Fruit fly (Drosophila melanogaster) whole organism, prepupa: ENCODE data around the gene CG11037.
A peak's percentile ranks its signal among the peaks of the same experiment; 100 is the strongest.

Experiments
- Blimp-1 ChIP-seq: fragments of 200-800 bp; sonication (Bioruptor generic); optimal IDR thresholded peaks from 3 replicates; lab custom pipeline; 2017; ENCODE audit warnings: missing biosample characterization, missing genetic modification characterization, mild to moderate bottlenecking, moderate library complexity, missing genetic modification reagents
- CG10669 ChIP-seq: fragments of 200-800 bp; sonication (Bioruptor generic); optimal IDR thresholded peaks from 3 replicates; lab custom pipeline; 2018; ENCODE audit warnings: missing biosample characterization, mild to moderate bottlenecking, missing genetic modification characterization, moderate library complexity
- CG11294 ChIP-seq: fragments of 200-800 bp; sonication (Bioruptor generic); IDR thresholded peaks from 2 replicates; pipeline ENCODE4 v1.3.6; 2022; ENCODE audit warnings: missing biosample characterization, missing genetic modification characterization
- CG11762 ChIP-seq: fragments of 200-800 bp; sonication (Bioruptor generic); optimal IDR thresholded peaks from 3 replicates; lab custom pipeline; 2016; ENCODE audit warnings: missing biosample characterization, missing genetic modification characterization; ENCODE audit not compliant: insufficient read depth
- CG11902 ChIP-seq: fragments of 200-800 bp; sonication (Bioruptor generic); optimal IDR thresholded peaks from 3 replicates; lab custom pipeline; 2016; ENCODE audit warnings: missing biosample characterization, missing genetic modification characterization
- CG15336 ChIP-seq: fragments of 200-800 bp; sonication (Bioruptor generic); IDR thresholded peaks from 2 replicates; pipeline ENCODE4 v1.3.6; 2022; ENCODE audit warnings: missing biosample characterization, missing genetic modification characterization
- CG1621 ChIP-seq: fragments of 200-800 bp; sonication (Bioruptor generic); optimal IDR thresholded peaks from 3 replicates; lab custom pipeline; 2018; ENCODE audit warnings: missing biosample characterization, mild to moderate bottlenecking, missing genetic modification characterization
- CG16779 ChIP-seq: fragments of 200-800 bp; sonication (Bioruptor generic); optimal IDR thresholded peaks from 3 replicates; lab custom pipeline; 2017; ENCODE audit warnings: missing biosample characterization, mild to moderate bottlenecking, missing genetic modification characterization
- CG3032 ChIP-seq: fragments of 200-800 bp; optimal IDR thresholded peaks from 2 replicates; lab custom pipeline; 2019; ENCODE audit warnings: missing biosample characterization, mild to moderate bottlenecking, missing genetic modification characterization, moderate library complexity
- CG31627 ChIP-seq: fragments of 200-800 bp; sonication (Bioruptor generic); optimal IDR thresholded peaks from 3 replicates; lab custom pipeline; 2016; ENCODE audit warnings: missing biosample characterization, missing genetic modification characterization
- CG32006 ChIP-seq: fragments of 200-800 bp; sonication (Bioruptor generic); optimal IDR thresholded peaks from 3 replicates; lab custom pipeline; 2017; ENCODE audit warnings: missing biosample characterization, mild to moderate bottlenecking, missing genetic modification characterization
- CG34406 ChIP-seq: fragments of 200-800 bp; sonication (Bioruptor generic); optimal IDR thresholded peaks from 3 replicates; lab custom pipeline; 2016; ENCODE audit warnings: missing biosample characterization, missing genetic modification characterization
- CG3919 ChIP-seq: fragments of 200-800 bp; sonication (Bioruptor generic); optimal IDR thresholded peaks from 3 replicates; lab custom pipeline; 2016; ENCODE audit warnings: missing biosample characterization, missing genetic modification characterization
- CG4318 ChIP-seq: fragments of 200-800 bp; sonication (Bioruptor generic); optimal IDR thresholded peaks from 3 replicates; lab custom pipeline; 2017; ENCODE audit warnings: missing biosample characterization, mild to moderate bottlenecking, missing genetic modification characterization
- CG6163 ChIP-seq: fragments of 200-800 bp; sonication (Bioruptor generic); IDR thresholded peaks from 3 replicates; pipeline ENCODE4 v1.3.6; 2022; ENCODE audit warnings: missing biosample characterization, missing genetic modification characterization
- CG6792 ChIP-seq: fragments of 200-800 bp; sonication (Bioruptor generic); optimal IDR thresholded peaks from 3 replicates; lab custom pipeline; 2016; ENCODE audit warnings: missing biosample characterization, missing genetic modification characterization
- CG6808 ChIP-seq: fragments of 200-800 bp; sonication (Bioruptor generic); optimal IDR thresholded peaks from 3 replicates; lab custom pipeline; 2017; ENCODE audit warnings: missing biosample characterization, missing genetic modification characterization, mild to moderate bottlenecking, moderate library complexity, missing genetic modification reagents
- CG6854 ChIP-seq: fragments of 200-800 bp; sonication (Bioruptor generic); optimal IDR thresholded peaks from 2 replicates; lab custom pipeline; 2017; ENCODE audit warnings: missing biosample characterization, mild to moderate bottlenecking, missing genetic modification characterization
- CG7368 ChIP-seq: fragments of 200-800 bp; sonication (Bioruptor generic); optimal IDR thresholded peaks from 3 replicates; lab custom pipeline; 2016; ENCODE audit warnings: missing biosample characterization, missing genetic modification characterization
- CG8119 ChIP-seq: fragments of 200-800 bp; sonication (Bioruptor generic); IDR thresholded peaks from 3 replicates; pipeline ENCODE4 v1.3.6; 2022; ENCODE audit warnings: missing biosample characterization, missing genetic modification characterization
- CG8319 ChIP-seq: fragments of 200-800 bp; sonication (Bioruptor generic); optimal IDR thresholded peaks from 3 replicates; lab custom pipeline; 2016; ENCODE audit warnings: missing biosample characterization, missing genetic modification characterization
- CG9139 ChIP-seq: fragments of 200-800 bp; sonication (Bioruptor generic); optimal IDR thresholded peaks from 3 replicates; lab custom pipeline; 2017; ENCODE audit warnings: missing biosample characterization, mild to moderate bottlenecking, missing genetic modification characterization
- Eip75B ChIP-seq: fragments of 200-800 bp; sonication (Bioruptor generic); optimal IDR thresholded peaks from 3 replicates; lab custom pipeline; 2016; ENCODE audit warnings: missing biosample characterization, missing genetic modification characterization
- Eip78C ChIP-seq: fragments of 200-800 bp; sonication (Bioruptor generic); peaks from one replicate; lab custom pipeline; 2016; ENCODE audit warnings: missing biosample characterization, missing genetic modification characterization
- Eip93F ChIP-seq: fragments of 200-800 bp; sonication (Bioruptor generic); optimal IDR thresholded peaks from 2 replicates; lab custom pipeline; 2016; ENCODE audit warnings: missing biosample characterization, mild to moderate bottlenecking, missing genetic modification characterization
- Ets21C ChIP-seq: fragments of 200-800 bp; sonication (Bioruptor generic); optimal IDR thresholded peaks from 3 replicates; lab custom pipeline; 2016; ENCODE audit warnings: missing biosample characterization, missing genetic modification characterization
- Ets96B ChIP-seq: fragments of 200-800 bp; optimal IDR thresholded peaks from 2 replicates; lab custom pipeline; 2019; ENCODE audit warnings: missing biosample characterization, mild to moderate bottlenecking, missing genetic modification characterization, moderate library complexity
- Hr38 ChIP-seq: sonication (Bioruptor generic); optimal IDR thresholded peaks from 2 replicates; lab custom pipeline; 2016; ENCODE audit warnings: missing biosample characterization, missing genetic modification characterization
- Hr39 ChIP-seq: fragments of 200-800 bp; sonication (Bioruptor generic); optimal IDR thresholded peaks from 2 replicates; lab custom pipeline; 2016; ENCODE audit warnings: missing biosample characterization, missing genetic modification characterization
- Hr4 ChIP-seq: fragments of 200-800 bp; sonication (Bioruptor generic); optimal IDR thresholded peaks from 3 replicates; lab custom pipeline; 2016; ENCODE audit warnings: missing biosample characterization, missing genetic modification characterization
- Lpt ChIP-seq: fragments of 200-800 bp; sonication (Bioruptor generic); optimal IDR thresholded peaks from 3 replicates; lab custom pipeline; 2016; ENCODE audit warnings: missing biosample characterization, missing genetic modification characterization
- Met ChIP-seq: fragments of 200-800 bp; sonication (Bioruptor generic); optimal IDR thresholded peaks from 3 replicates; lab custom pipeline; 2016; ENCODE audit warnings: missing biosample characterization, missing genetic modification characterization
- OdsH ChIP-seq: fragments of 200-800 bp; sonication (Bioruptor generic); optimal IDR thresholded peaks from 3 replicates; lab custom pipeline; 2016; ENCODE audit warnings: missing biosample characterization, missing genetic modification characterization
- Smox ChIP-seq: fragments of 200-800 bp; sonication (Bioruptor generic); optimal IDR thresholded peaks from 3 replicates; lab custom pipeline; 2016; ENCODE audit warnings: missing biosample characterization, missing genetic modification characterization
- Sox102F ChIP-seq: fragments of 200-800 bp; sonication (Bioruptor generic); optimal IDR thresholded peaks from 2 replicates; lab custom pipeline; 2016; ENCODE audit warnings: missing biosample characterization, mild to moderate bottlenecking, missing genetic modification characterization
- Sox15 ChIP-seq: fragments of 200-800 bp; sonication (Bioruptor generic); optimal IDR thresholded peaks from 3 replicates; lab custom pipeline; 2016; ENCODE audit warnings: missing biosample characterization, missing genetic modification characterization
- achi ChIP-seq: fragments of 200-800 bp; sonication (Bioruptor generic); optimal IDR thresholded peaks from 3 replicates; lab custom pipeline; 2016; ENCODE audit warnings: missing biosample characterization, missing genetic modification characterization
- acj6 ChIP-seq: fragments of 200-800 bp; sonication (Bioruptor generic); optimal IDR thresholded peaks from 3 replicates; lab custom pipeline; 2016; ENCODE audit warnings: missing biosample characterization, missing genetic modification characterization
- cyc ChIP-seq: fragments of 200-800 bp; sonication (Bioruptor generic); optimal IDR thresholded peaks from 3 replicates; lab custom pipeline; 2016; ENCODE audit warnings: missing biosample characterization, missing genetic modification characterization
- dac ChIP-seq: fragments of 200-800 bp; sonication (Bioruptor generic); optimal IDR thresholded peaks from 2 replicates; lab custom pipeline; 2017; ENCODE audit warnings: missing biosample characterization, mild to moderate bottlenecking, missing genetic modification characterization
- dsx ChIP-seq: fragments of 200-800 bp; optimal IDR thresholded peaks from 3 replicates; lab custom pipeline; 2019; ENCODE audit warnings: missing biosample characterization, mild to moderate bottlenecking, missing genetic modification characterization, moderate library complexity; ENCODE audit not compliant: poor library complexity, severe bottlenecking
- eg ChIP-seq: fragments of 200-800 bp; sonication (Bioruptor generic); IDR thresholded peaks from 3 replicates; pipeline ENCODE4 v1.3.6; 2022; ENCODE audit warnings: missing biosample characterization, missing genetic modification characterization
- esn ChIP-seq: fragments of 200-800 bp; sonication (Bioruptor generic); optimal IDR thresholded peaks from 2 replicates; lab custom pipeline; 2016; ENCODE audit warnings: missing biosample characterization, mild to moderate bottlenecking, missing genetic modification characterization, moderate library complexity
- fkh ChIP-seq: fragments of 200-800 bp; sonication (Bioruptor generic); optimal IDR thresholded peaks from 3 replicates; lab custom pipeline; 2017; ENCODE audit warnings: missing biosample characterization, mild to moderate bottlenecking, missing genetic modification characterization, moderate library complexity
- lz ChIP-seq: fragments of 200-800 bp; sonication (Bioruptor generic); optimal IDR thresholded peaks from 3 replicates; lab custom pipeline; 2016; ENCODE audit warnings: missing biosample characterization, missing genetic modification characterization
- net ChIP-seq: fragments of 200-800 bp; sonication (Bioruptor generic); optimal IDR thresholded peaks from 3 replicates; lab custom pipeline; 2016; ENCODE audit warnings: missing biosample characterization, missing genetic modification characterization
- pdm3 ChIP-seq: fragments of 200-800 bp; sonication (Bioruptor generic); optimal IDR thresholded peaks from 3 replicates; lab custom pipeline; 2016; ENCODE audit warnings: missing biosample characterization, missing genetic modification characterization
- topi ChIP-seq: fragments of 200-800 bp; sonication (Bioruptor generic); optimal IDR thresholded peaks from 3 replicates; lab custom pipeline; 2016; ENCODE audit warnings: missing biosample characterization, missing genetic modification characterization
- vri ChIP-seq: fragments of 200-800 bp; sonication (Bioruptor generic); optimal IDR thresholded peaks from 3 replicates; lab custom pipeline; 2016; ENCODE audit warnings: missing biosample characterization, mild to moderate bottlenecking, missing genetic modification characterization

The CG11037 gene

DNA sequence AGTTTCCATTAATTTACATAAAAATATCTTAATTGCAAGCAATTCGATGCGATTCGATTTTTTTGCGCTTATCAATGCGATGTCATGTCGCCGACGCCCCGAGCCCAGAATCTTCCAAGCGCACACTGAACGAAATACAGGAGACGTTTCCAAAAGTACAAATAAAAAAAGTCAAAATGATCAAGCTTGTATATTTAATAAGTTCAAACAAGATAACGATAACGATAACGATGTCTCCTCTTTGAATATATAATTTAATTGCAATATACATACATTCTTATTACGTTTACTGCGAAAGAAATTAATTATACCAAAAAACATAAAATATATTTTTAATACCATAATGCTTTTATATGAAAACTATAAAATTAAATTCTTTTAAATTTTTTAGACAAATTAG lies 29.0 kb upstream of the CG11037 start (continued):
- TF ChIP-seq CG31627 (GFP tag; lab: Kevin White, UChicago), result peak; percentile 22
- peak; percentile 43 for TF ChIP-seq Eip75B (GFP tag; lab: Kevin White, UChicago)
- TF ChIP-seq dac (GFP tag; lab: Kevin White, UChicago), result no peak
- no peak for TF ChIP-seq Hr38
- peak; percentile 49 for TF ChIP-seq achi
- TF ChIP-seq net, result no peak
- peak; percentile 52 for TF ChIP-seq topi (GFP tag; lab: Kevin White, UChicago)
- TF ChIP-seq CG10669 (GFP tag; lab: Kevin White, UChicago), result peak; percentile 62
- TF ChIP-seq lz (GFP tag; lab: Kevin White, UChicago), result peak; percentile 26
- TF ChIP-seq Hr39, result no peak
- peak; percentile 49 for TF ChIP-seq Met (GFP tag; lab: Kevin White, UChicago)
- peak; percentile 19 for TF ChIP-seq CG6808
- TF ChIP-seq Ets96B (tag; lab: Kevin White, UChicago), result peak; percentile 77
- peak; percentile 28 for TF ChIP-seq CG8319 (GFP tag; lab: Kevin White, UChicago)
- TF ChIP-seq dsx (GFP tag; lab: Kevin White, UChicago), result peak; percentile 44
- TF ChIP-seq CG9139 (GFP tag; lab: Kevin White, UChicago), result peak; percentile 26
- peak; percentile 35 for TF ChIP-seq pdm3
- TF ChIP-seq Ets21C (GFP tag; lab: Kevin White, UChicago), result no peak
- no peak for TF ChIP-seq eg (GFP tag; lab: Robert Waterston, UW)
- TF ChIP-seq Hr4 (GFP tag; lab: Kevin White, UChicago), result no peak
- no peak for TF ChIP-seq CG1621 (tag; lab: Kevin White, UChicago)
- TF ChIP-seq CG11294 (GFP tag; lab: Robert Waterston, UW), result no peak
- no peak for TF ChIP-seq Blimp-1
- TF ChIP-seq esn (GFP tag; lab: Kevin White, UChicago), result peak; percentile 61
- TF ChIP-seq CG3032 (tag; lab: Kevin White, UChicago), result peak; percentile 58
- TF ChIP-seq CG3919 (GFP tag; lab: Kevin White, UChicago), result peak; percentile 66
- TF ChIP-seq Eip78C (GFP tag; lab: Kevin White, UChicago), result peak; percentile 88
- no peak for TF ChIP-seq Lpt (GFP tag; lab: Kevin White, UChicago)

DNA sequence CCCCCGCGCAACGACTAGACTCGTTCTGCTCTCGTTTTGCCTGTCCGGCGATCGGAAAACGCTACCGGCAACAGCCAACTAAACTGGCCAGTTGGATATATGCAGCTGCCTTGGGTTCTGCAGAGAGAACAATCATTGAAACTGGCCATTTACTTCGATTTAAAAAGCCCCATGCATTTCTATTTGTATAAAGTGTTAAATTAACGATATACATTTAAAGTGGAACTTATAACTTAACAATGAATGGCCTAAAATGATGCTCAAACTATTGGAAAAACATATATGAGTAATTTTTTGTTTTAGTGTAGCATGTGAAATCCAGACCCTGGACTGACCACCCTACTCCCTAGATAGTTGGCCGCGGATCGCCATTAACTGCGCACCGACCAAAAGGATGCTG lies 27.7 kb upstream of the CG11037 start:
- TF ChIP-seq Lpt (GFP tag; lab: Kevin White, UChicago), result peak; percentile 65
- TF ChIP-seq topi (GFP tag; lab: Kevin White, UChicago), result peak; percentile 9
- peak; percentile 45 for TF ChIP-seq CG9139 (GFP tag; lab: Kevin White, UChicago)
- TF ChIP-seq Met (GFP tag; lab: Kevin White, UChicago), result peak; percentile 27
- TF ChIP-seq Sox15 (GFP tag; lab: Kevin White, UChicago), result no peak
- no peak for TF ChIP-seq CG11294 (GFP tag; lab: Robert Waterston, UW)
- TF ChIP-seq Smox (GFP tag; lab: Kevin White, UChicago), result no peak
- peak; percentile 86 for TF ChIP-seq Ets96B (tag; lab: Kevin White, UChicago)
- no peak for TF ChIP-seq Sox102F
- no peak for TF ChIP-seq Hr39
- peak; percentile 66 for TF ChIP-seq acj6
- TF ChIP-seq Eip93F (GFP tag; lab: Kevin White, UChicago), result no peak
- peak; percentile 60 for TF ChIP-seq net
- no peak for TF ChIP-seq CG31627 (GFP tag; lab: Kevin White, UChicago)
- TF ChIP-seq achi, result peak; percentile 76
- no peak for TF ChIP-seq CG8319 (GFP tag; lab: Kevin White, UChicago)
- TF ChIP-seq vri (GFP tag; lab: Kevin White, UChicago), result no peak
- TF ChIP-seq Hr4 (GFP tag; lab: Kevin White, UChicago), result no peak
- TF ChIP-seq cyc, result no peak
- peak; percentile 58 for TF ChIP-seq OdsH (GFP tag; lab: Kevin White, UChicago)
- TF ChIP-seq CG11762 (GFP tag; lab: Kevin White, UChicago), result peak; percentile 5
- peak; percentile 70; the same call in 2 of the 3 replicates for TF ChIP-seq CG8119 (GFP tag; lab: Robert Waterston, UW)
- TF ChIP-seq CG6792 (GFP tag; lab: Kevin White, UChicago), result peak; percentile 54
- peak; percentile 77 for TF ChIP-seq CG1621 (tag; lab: Kevin White, UChicago)
- TF ChIP-seq CG34406 (GFP tag; lab: Kevin White, UChicago), result peak; percentile 25
- no peak for TF ChIP-seq fkh
- peak; percentile 74 for TF ChIP-seq dsx (GFP tag; lab: Kevin White, UChicago)
- peak; percentile 67; the same call in 1 of the 2 replicates for TF ChIP-seq CG15336 (GFP tag; lab: Robert Waterston, UW)
- TF ChIP-seq CG6854 (GFP tag; lab: Kevin White, UChicago), result no peak
- TF ChIP-seq CG11902, result no peak
- TF ChIP-seq Eip75B (GFP tag; lab: Kevin White, UChicago), result peak; percentile 71
- peak; percentile 18 for TF ChIP-seq CG4318
- peak; percentile 84 for TF ChIP-seq CG6163 (GFP tag; lab: Robert Waterston, UW)
- peak; percentile 41 for TF ChIP-seq CG7368 (GFP tag; lab: Kevin White, UChicago)
- peak; percentile 48 for TF ChIP-seq CG16779 (tag; lab: Kevin White, UChicago)
- TF ChIP-seq CG32006 (GFP tag; lab: Kevin White, UChicago), result peak; percentile 57
